Fruit fly (Drosophila melanogaster) whole organism, embryonic: ENCODE data around the gene Girdin.
A peak's percentile ranks its signal among the peaks of the same experiment; 100 is the strongest.

Experiments
- CG2120 ChIP-seq: fragments of 200-800 bp; sonication (Bioruptor generic); optimal IDR thresholded peaks from 3 replicates; lab custom pipeline; 2016; ENCODE audit warnings: missing biosample characterization, missing genetic modification characterization
- CG32772 ChIP-seq: fragments of 200-800 bp; sonication (Bioruptor generic); IDR thresholded peaks from 2 replicates; pipeline ENCODE4 v1.3.6; 2022; ENCODE audit warnings: missing biosample characterization, missing genetic modification characterization
- CG5245 ChIP-seq: fragments of 200-800 bp; sonication (Bioruptor generic); optimal IDR thresholded peaks from 3 replicates; lab custom pipeline; 2016; ENCODE audit warnings: missing biosample characterization, missing genetic modification characterization
- CG8089 ChIP-seq: fragments of 200-800 bp; sonication (Bioruptor generic); optimal IDR thresholded peaks from 3 replicates; lab custom pipeline; 2016; ENCODE audit warnings: missing biosample characterization, missing genetic modification characterization
- Myb ChIP-seq: fragments of 200-800 bp; sonication (Bioruptor generic); optimal IDR thresholded peaks from 2 replicates; lab custom pipeline; 2016; ENCODE audit warnings: missing biosample characterization, missing genetic modification characterization
- Ptx1 ChIP-seq: fragments of 200-800 bp; sonication (Bioruptor generic); IDR thresholded peaks from 2 replicates; pipeline ENCODE4 v1.3.6; 2022; ENCODE audit warnings: missing biosample characterization, missing genetic modification characterization
- abd-A ChIP-seq: fragments of 200-800 bp; sonication (Bioruptor generic); optimal IDR thresholded peaks from 3 replicates; lab custom pipeline; 2019; ENCODE audit warnings: missing biosample characterization, mild to moderate bottlenecking, missing genetic modification characterization, moderate library complexity
- esg ChIP-seq: fragments of 200-800 bp; sonication (Bioruptor generic); conservative IDR thresholded peaks from 2 replicates; pipeline ENCODE4 v1.3.6; 2022; ENCODE audit warnings: missing biosample characterization, missing genetic modification characterization
- fd64A ChIP-seq: fragments of 200-800 bp; sonication (Bioruptor generic); optimal IDR thresholded peaks from 3 replicates; lab custom pipeline; 2018; ENCODE audit warnings: missing biosample characterization, mild to moderate bottlenecking, missing genetic modification characterization
- onecut ChIP-seq: fragments of 200-800 bp; sonication (Bioruptor generic); IDR thresholded peaks from 2 replicates; pipeline ENCODE4 v1.3.6; 2022; ENCODE audit warnings: missing biosample characterization, missing genetic modification characterization

- TF ChIP-seq fd64A (GFP tag; lab: Kevin White, UChicago): no peak
- no peak for TF ChIP-seq CG2120
- no peak for TF ChIP-seq CG32772 (GFP tag; lab: Robert Waterston, UW)
- no peak for TF ChIP-seq Myb (GFP tag; lab: Kevin White, UChicago)
- TF ChIP-seq onecut (GFP tag; lab: Robert Waterston, UW): peak; percentile 34
- TF ChIP-seq esg (GFP tag; lab: Robert Waterston, UW): no peak
- TF ChIP-seq abd-A (tag; lab: Kevin White, UChicago): peak; percentile 99
- TF ChIP-seq CG8089 (GFP tag; lab: Kevin White, UChicago): no peak
- no peak for TF ChIP-seq CG5245 (GFP tag; lab: Kevin White, UChicago)
- TF ChIP-seq Ptx1 (GFP tag; lab: Robert Waterston, UW): peak; percentile 31; the same call in 1 of the 2 replicates
Observed at dm6 chr3L:3149060-3149872, 29.5 kb upstream of the Girdin start.
